Fruit fly (Drosophila melanogaster): ENCODE measurements around the gene CG13318.
A peak's percentile ranks its signal among the peaks of the same experiment; 100 is the strongest.

CG13318 gene

dm6 chr3R:8792463-8793175, 20.1 kb upstream of the CG13318 start:
- TF ChIP-seq usp (GFP tag; optimal IDR thresholded peaks at IDR 0.05) (no peak), EcR (GFP tag; optimal IDR thresholded peaks at IDR 0.05) (no peak), pan (optimal IDR thresholded peaks at IDR 0.05) (peak; percentile 39), Dll (optimal IDR thresholded peaks at IDR 0.05) (peak; percentile 16), CG8478 (optimal IDR thresholded peaks at IDR 0.05) (no peak), psq (optimal IDR thresholded peaks at IDR 0.05) (no peak)

dm6 chr3R:8788722-8789400, 16.4 kb upstream of the CG13318 start:
- no peak for TF ChIP-seq psq (optimal IDR thresholded peaks at IDR 0.05)
- TF ChIP-seq CG8478 (optimal IDR thresholded peaks at IDR 0.05), result no peak
- TF ChIP-seq EcR (GFP tag; optimal IDR thresholded peaks at IDR 0.05), result no peak
- no peak for TF ChIP-seq pan (optimal IDR thresholded peaks at IDR 0.05)
- no peak for TF ChIP-seq Dll (optimal IDR thresholded peaks at IDR 0.05)
- no peak for TF ChIP-seq usp (GFP tag; optimal IDR thresholded peaks at IDR 0.05)

DNA sequence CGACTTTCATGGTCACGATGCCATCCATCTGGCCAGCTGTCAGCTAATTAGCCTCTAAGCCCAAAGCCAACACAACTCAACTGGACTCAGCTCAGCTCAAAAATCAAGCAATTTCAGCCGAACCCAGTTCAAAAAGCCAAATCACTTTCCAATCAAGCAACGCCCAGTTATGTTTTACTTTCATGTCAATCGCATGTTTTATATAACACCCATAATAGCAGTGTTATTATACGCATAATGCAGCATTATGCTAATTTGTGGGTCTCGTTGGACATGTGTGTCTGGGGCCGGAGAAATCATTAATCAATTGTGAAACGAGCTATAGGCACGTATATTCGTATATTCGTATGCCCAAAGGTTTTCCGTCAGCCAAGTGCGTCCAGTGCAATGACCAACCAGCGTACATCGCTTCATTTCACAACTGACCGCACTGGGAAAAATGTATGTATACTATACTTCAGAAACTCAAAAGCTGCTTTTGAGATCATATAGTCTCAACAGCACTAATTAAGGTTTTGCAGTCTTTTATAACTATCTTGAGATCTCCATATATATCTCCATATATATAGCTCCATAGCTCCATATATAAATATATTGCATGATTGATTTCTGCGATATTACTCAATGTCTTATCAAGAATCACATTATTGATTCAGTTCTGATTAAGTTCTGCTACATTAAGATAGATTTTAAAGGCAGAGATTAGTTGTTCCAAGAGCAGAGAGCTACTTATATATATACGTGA, 15.2 kb upstream of the CG13318 start:
- TF ChIP-seq EcR (GFP tag; optimal IDR thresholded peaks at IDR 0.05) (no peak), psq (optimal IDR thresholded peaks at IDR 0.05) (no peak), usp (GFP tag; optimal IDR thresholded peaks at IDR 0.05) (no peak), CG8478 (optimal IDR thresholded peaks at IDR 0.05) (no peak), pan (optimal IDR thresholded peaks at IDR 0.05) (no peak), Dll (optimal IDR thresholded peaks at IDR 0.05) (no peak)

DNA sequence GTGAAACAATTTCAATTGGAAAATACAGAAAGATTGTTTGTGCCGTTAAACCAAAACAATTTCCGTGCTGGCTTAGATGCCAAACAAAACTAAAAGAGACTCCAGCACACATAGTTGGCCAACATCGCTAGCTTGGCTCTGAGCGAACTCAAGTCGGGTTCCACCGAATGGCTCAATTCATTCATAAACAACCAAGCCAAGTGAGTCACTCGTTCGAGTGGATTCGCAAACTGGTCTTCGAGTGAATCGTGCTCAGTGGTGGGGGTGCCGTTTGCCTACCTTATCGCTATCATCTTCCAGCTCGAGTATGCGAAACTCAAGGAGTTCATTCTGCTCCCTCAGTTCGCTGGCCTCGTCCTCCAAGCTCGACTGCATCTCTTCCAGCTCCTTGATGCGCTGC, 13.0 kb upstream of the CG13318 start:
- TF ChIP-seq EcR (GFP tag; optimal IDR thresholded peaks at IDR 0.05) (no peak), usp (GFP tag; optimal IDR thresholded peaks at IDR 0.05) (no peak), psq (optimal IDR thresholded peaks at IDR 0.05) (no peak), Dll (optimal IDR thresholded peaks at IDR 0.05) (no peak), pan (optimal IDR thresholded peaks at IDR 0.05) (no peak), CG8478 (optimal IDR thresholded peaks at IDR 0.05) (no peak)

DNA sequence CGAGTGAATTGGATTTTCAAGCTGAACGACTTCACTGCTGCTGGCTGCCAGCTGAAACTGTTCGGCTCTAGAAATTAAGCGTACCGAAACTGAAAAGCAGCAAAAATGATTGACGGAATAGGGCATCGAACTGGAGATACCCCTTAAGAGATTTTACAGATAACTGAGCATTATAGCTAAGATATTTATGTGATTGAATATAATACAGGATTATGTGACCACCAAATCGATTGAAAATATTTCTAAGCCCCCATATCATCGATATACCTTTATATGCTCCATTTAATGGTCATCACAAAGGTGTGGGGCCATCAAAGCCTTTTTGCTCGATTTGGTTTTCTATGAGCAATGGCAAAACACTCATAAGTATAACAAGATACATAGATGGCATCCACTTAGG, 12.3 kb upstream of the CG13318 start:
- TF ChIP-seq pan (optimal IDR thresholded peaks at IDR 0.05) (no peak), usp (GFP tag; optimal IDR thresholded peaks at IDR 0.05) (no peak), EcR (GFP tag; optimal IDR thresholded peaks at IDR 0.05) (no peak)

- TF ChIP-seq psq (optimal IDR thresholded peaks at IDR 0.05), result no peak
These were observed 8.2 kb upstream of the CG13318 start, which contains the start of gene CG33189 for dm6 chr3R:8780689-8781088. Gene CG33189 (minus strand): TSS chr3R:8780789.

dm6 chr3R:8779823-8780222, 7.3 kb upstream of the CG13318 start, which contains the start of gene CG33191:
Gene CG33191 (minus strand): TSS chr3R:8779923.
- TF ChIP-seq usp (GFP tag; optimal IDR thresholded peaks at IDR 0.05), result no peak
- TF ChIP-seq Dll (optimal IDR thresholded peaks at IDR 0.05), result no peak
- no peak for TF ChIP-seq CG8478 (optimal IDR thresholded peaks at IDR 0.05)
- TF ChIP-seq pan (optimal IDR thresholded peaks at IDR 0.05), result no peak
- TF ChIP-seq EcR (GFP tag; optimal IDR thresholded peaks at IDR 0.05), result no peak
- no peak for TF ChIP-seq psq (optimal IDR thresholded peaks at IDR 0.05)

- TF ChIP-seq psq (optimal IDR thresholded peaks at IDR 0.05) (no peak), CG8478 (optimal IDR thresholded peaks at IDR 0.05) (no peak), pan (optimal IDR thresholded peaks at IDR 0.05) (no peak), Dll (optimal IDR thresholded peaks at IDR 0.05) (no peak), EcR (GFP tag; optimal IDR thresholded peaks at IDR 0.05) (no peak), usp (GFP tag; optimal IDR thresholded peaks at IDR 0.05) (no peak)
These were observed 644 bp upstream of the CG13318 start, which contains the start of gene CG34301 for dm6 chr3R:8773135-8773534. Gene CG34301 (plus strand): TSS chr3R:8773435.

dm6 chr3R:8769094-8769493, 3.4 kb downstream of the CG13318 start, which contains the start of gene CG8236:
Gene CG8236 (plus strand): TSS chr3R:8769394.
- TF ChIP-seq EcR (GFP tag; optimal IDR thresholded peaks at IDR 0.05) (no peak), usp (GFP tag; optimal IDR thresholded peaks at IDR 0.05) (no peak), psq (optimal IDR thresholded peaks at IDR 0.05) (no peak), Dll (optimal IDR thresholded peaks at IDR 0.05) (no peak), CG8478 (optimal IDR thresholded peaks at IDR 0.05) (no peak), pan (optimal IDR thresholded peaks at IDR 0.05) (no peak)

DNA sequence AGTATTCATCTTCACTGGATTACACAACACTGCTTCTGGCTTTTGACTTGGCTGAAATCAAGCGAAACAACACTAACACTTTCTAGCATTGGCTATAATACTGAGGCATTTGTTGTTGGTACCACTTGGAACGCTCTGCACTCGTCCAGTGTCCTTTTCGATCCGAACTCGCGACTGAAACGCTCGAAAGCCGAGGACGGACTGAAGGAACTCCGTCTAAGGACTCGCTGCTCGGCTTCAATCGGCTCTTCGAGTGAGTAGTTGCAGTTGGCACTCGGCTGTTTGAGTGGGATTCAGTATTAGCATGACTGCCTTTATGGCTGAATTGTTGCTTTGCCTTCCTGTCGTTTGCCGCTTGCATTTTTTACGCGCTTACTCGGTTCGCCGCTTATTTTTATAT, 4.5 kb downstream of the CG13318 start, which contains the start of the genes CG34135 and CG11768:
Gene CG34135, minus strand, starts transcription at position 194 of the 400 bp plus-strand sequence.
Gene CG11768, minus strand, starts transcription at position 203 of the 400 bp plus-strand sequence.
- TF ChIP-seq EcR (GFP tag; optimal IDR thresholded peaks at IDR 0.05), result no peak
- TF ChIP-seq usp (GFP tag; optimal IDR thresholded peaks at IDR 0.05), result no peak
- no peak for TF ChIP-seq Dll (optimal IDR thresholded peaks at IDR 0.05)

dm6 chr3R:8748776-8749126, 23.7 kb downstream of the CG13318 start:
- TF ChIP-seq CG8478 (optimal IDR thresholded peaks at IDR 0.05), result no peak
- no peak for TF ChIP-seq pan (optimal IDR thresholded peaks at IDR 0.05)
- no peak for TF ChIP-seq psq (optimal IDR thresholded peaks at IDR 0.05)

All from whole organism.